Worm (Caenorhabditis elegans): ENCODE measurements around the gene F59A7.14.

F59A7.14 gene

DNA sequence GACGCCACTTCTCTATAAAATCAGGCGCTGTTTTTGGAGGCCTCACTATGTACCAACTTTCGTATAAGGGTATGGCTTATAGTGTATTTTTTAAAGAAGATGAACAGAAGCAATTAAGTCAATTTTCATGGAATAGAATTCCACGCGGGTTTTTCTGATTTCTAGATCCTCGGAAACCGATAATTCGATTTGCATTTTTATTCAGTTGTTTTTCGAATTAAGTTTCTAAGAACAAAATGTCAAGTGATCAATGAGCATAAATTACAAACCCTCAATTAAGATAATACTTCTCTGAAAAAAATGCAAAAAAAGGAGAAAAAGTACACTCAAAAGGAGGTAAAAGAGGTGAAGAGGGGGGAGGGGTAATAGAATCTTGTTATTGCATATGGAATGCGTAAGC is 2.5 kb downstream of the F59A7.14 start:
- TF ChIP-seq pag-3 (tag; optimal IDR thresholded peaks at IDR 0.05; ENCODE audit: borderline replicate concordance) (no peak), ceh-24 (tag; optimal IDR thresholded peaks at IDR 0.05) (no peak), fkh-6 (tag; optimal IDR thresholded peaks at IDR 0.05) (no peak), sdc-2 (tag; optimal IDR thresholded peaks at IDR 0.05) (no peak), ttx-3 (tag; optimal IDR thresholded peaks at IDR 0.05) (no peak), unc-3 (GFP tag; conservative IDR thresholded peaks at IDR 0.05) (no peak), unc-3 (tag; optimal IDR thresholded peaks at IDR 0.05) (no peak), pros-1 (tag; optimal IDR thresholded peaks at IDR 0.05) (no peak)

DNA sequence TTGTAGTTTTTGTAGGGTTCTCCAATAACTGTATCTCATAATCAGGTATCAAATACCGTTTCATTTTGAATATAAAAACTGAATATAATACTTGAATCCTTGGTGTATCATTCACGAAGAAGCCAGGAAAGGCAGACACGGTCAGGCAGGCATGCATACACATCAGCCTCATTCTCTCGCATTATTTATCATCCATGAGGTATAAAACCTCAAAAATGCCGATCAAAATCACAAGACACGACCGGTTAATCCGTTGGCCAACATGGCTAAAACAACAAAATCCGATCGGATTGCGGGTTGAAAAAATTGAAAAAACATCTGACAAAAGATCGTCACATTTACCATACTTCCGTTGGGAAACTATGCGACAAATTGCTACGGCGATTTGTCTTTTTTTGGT is 3.6 kb downstream of the F59A7.14 start, which contains the start of gene F59A7.5:
TSS of gene F59A7.5 (plus strand) at position 301 of the 400 bp plus-strand sequence.
- TF ChIP-seq madf-2 (tag; optimal IDR thresholded peaks at IDR 0.05), result no peak
- TF ChIP-seq ceh-14 (tag; optimal IDR thresholded peaks at IDR 0.05), result no peak
- TF ChIP-seq hlh-15 (tag; optimal IDR thresholded peaks at IDR 0.05), result no peak
- TF ChIP-seq C38D4.7 (GFP tag; optimal IDR thresholded peaks at IDR 0.05), result no peak
- TF ChIP-seq ceh-31 (tag; optimal IDR thresholded peaks at IDR 0.05), result no peak
- no peak for TF ChIP-seq unc-86 (tag; optimal IDR thresholded peaks at IDR 0.05)
- no peak for TF ChIP-seq hlh-6 (tag; optimal IDR thresholded peaks at IDR 0.05)
- TF ChIP-seq eyg-1 (tag; optimal IDR thresholded peaks at IDR 0.05), result no peak
- no peak for TF ChIP-seq pat-9 (tag; optimal IDR thresholded peaks at IDR 0.05)
- TF ChIP-seq ref-2 (tag; optimal IDR thresholded peaks at IDR 0.05), result no peak
- TF ChIP-seq ttx-3 (tag; optimal IDR thresholded peaks at IDR 0.05), result no peak
- no peak for TF ChIP-seq tbx-7 (tag; optimal IDR thresholded peaks at IDR 0.05)
- TF ChIP-seq elt-4 (tag; optimal IDR thresholded peaks at IDR 0.05), result no peak
- TF ChIP-seq ztf-16 (tag; optimal IDR thresholded peaks at IDR 0.05), result no peak
- TF ChIP-seq ceh-30 (tag; optimal IDR thresholded peaks at IDR 0.05), result no peak
- TF ChIP-seq hlh-8 (tag; optimal IDR thresholded peaks at IDR 0.05), result no peak
- TF ChIP-seq ceh-34 (tag; optimal IDR thresholded peaks at IDR 0.05), result no peak

DNA sequence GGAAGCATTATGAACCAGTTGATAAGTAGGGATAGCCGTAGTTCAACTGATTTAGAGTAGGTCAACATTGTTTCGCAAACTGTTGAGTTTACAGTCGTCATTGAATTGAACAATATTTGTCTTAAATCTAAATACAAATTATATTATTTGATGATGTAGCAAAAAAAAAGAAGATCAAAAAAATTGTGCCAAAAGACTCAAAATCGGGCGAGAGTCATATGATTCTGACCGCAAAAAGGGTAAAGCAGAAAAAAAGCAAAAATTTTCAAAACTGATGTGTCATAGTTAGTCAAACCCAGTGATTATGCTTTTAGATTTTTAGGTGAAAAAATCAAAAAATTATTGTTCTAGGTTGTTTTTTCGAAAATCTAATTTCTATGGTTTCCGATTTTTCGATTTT is 9.0 kb downstream of the F59A7.14 start, which contains the start of gene srab-13:
TSS of gene srab-13 (minus strand) at position 101 of the 400 bp plus-strand sequence.
- no peak for TF ChIP-seq hlh-6 (tag; optimal IDR thresholded peaks at IDR 0.05)
- no peak for TF ChIP-seq hlh-13 (GFP tag; optimal IDR thresholded peaks at IDR 0.05)
- no peak for TF ChIP-seq ama-1 (optimal IDR thresholded peaks at IDR 0.05)
- no peak for TF ChIP-seq ceh-48 (tag; optimal IDR thresholded peaks at IDR 0.05)
- TF ChIP-seq sox-4 (tag; optimal IDR thresholded peaks at IDR 0.05), result no peak
- no peak for TF ChIP-seq ceh-45 (GFP tag; IDR thresholded peaks at IDR 0.05)
- no peak for TF ChIP-seq ceh-9 (tag; optimal IDR thresholded peaks at IDR 0.05)
- no peak for TF ChIP-seq hlh-30 (tag; optimal IDR thresholded peaks at IDR 0.05; ENCODE audit: insufficient read depth)
- TF ChIP-seq fkh-6 (tag; optimal IDR thresholded peaks at IDR 0.05), result no peak
- TF ChIP-seq pha-4 (tag; optimal IDR thresholded peaks at IDR 0.05), result no peak
- no peak for TF ChIP-seq ets-4 (tag; optimal IDR thresholded peaks at IDR 0.05)
- TF ChIP-seq K09A11.1 (tag; optimal IDR thresholded peaks at IDR 0.05; ENCODE audit: insufficient read depth), result no peak

ce11 chrV:2029877-2030276 is 11.1 kb downstream of the F59A7.14 start, which contains the start of gene F59A7.12:
Gene F59A7.12 (plus strand): TSS chrV:2030177.
- TF ChIP-seq elt-4 (tag; optimal IDR thresholded peaks at IDR 0.05) (no peak), K09A11.1 (tag; optimal IDR thresholded peaks at IDR 0.05; ENCODE audit: insufficient read depth) (no peak), unc-3 (GFP tag; conservative IDR thresholded peaks at IDR 0.05) (no peak), unc-3 (tag; optimal IDR thresholded peaks at IDR 0.05) (no peak), hlh-15 (tag; optimal IDR thresholded peaks at IDR 0.05) (no peak), fkh-6 (tag; optimal IDR thresholded peaks at IDR 0.05) (no peak), pha-4 (tag; optimal IDR thresholded peaks at IDR 0.05) (no peak), nhr-11 (tag; optimal IDR thresholded peaks at IDR 0.05) (no peak), ceh-18 (tag; optimal IDR thresholded peaks at IDR 0.05) (no peak), hlh-8 (tag; optimal IDR thresholded peaks at IDR 0.05) (no peak), T23F11.4 (GFP tag; optimal IDR thresholded peaks at IDR 0.05) (no peak), ceh-24 (tag; optimal IDR thresholded peaks at IDR 0.05) (no peak), rnt-1 (tag; optimal IDR thresholded peaks at IDR 0.05) (no peak)

All from whole organism, late embryonic.